Worm (Caenorhabditis elegans): ENCODE results near the gene gnrr-6.

gnrr-6 gene

DNA sequence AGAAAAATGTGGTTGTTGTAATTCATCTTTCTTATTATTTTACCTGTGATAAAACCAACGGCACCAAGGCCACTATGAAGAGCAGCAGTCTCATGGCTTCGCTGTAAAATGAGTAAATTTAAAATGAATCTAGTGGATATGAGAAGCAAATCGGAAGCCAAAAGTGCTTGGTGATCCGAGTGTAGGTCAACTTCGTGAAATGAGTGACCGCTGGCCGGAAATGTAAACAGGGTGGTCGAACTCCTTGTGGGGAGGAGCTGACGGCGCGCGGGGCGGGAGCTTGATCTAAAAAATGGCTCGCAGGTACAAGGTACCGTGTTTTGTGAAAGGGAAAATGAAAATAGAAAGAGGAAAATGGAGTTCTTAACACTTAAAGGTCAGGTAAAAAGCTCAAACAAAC lies 18.0 kb downstream of the gnrr-6 start, which contains the start of gene C34F6.1:
C34F6.1 (minus strand) TSS at position 101 of the 400 bp plus-strand sequence.
- TF ChIP-seq lin-39 (tag; optimal IDR thresholded peaks at IDR 0.05) (no peak), rnt-1 (tag; optimal IDR thresholded peaks at IDR 0.05) (no peak), blmp-1 (tag; optimal IDR thresholded peaks at IDR 0.05) (no peak), alr-1 (tag; optimal IDR thresholded peaks at IDR 0.05; ENCODE audit: borderline replicate concordance) (no peak), hpl-2 (GFP tag; optimal IDR thresholded peaks at IDR 0.05) (no peak), sup-37 (GFP tag; optimal IDR thresholded peaks at IDR 0.05) (no peak), nhr-84 (tag; optimal IDR thresholded peaks at IDR 0.05) (no peak), elt-2 (tag; optimal IDR thresholded peaks at IDR 0.05) (no peak), nhr-19 (GFP tag; conservative IDR thresholded peaks at IDR 0.05) (no peak), egl-27 (tag; optimal IDR thresholded peaks at IDR 0.05) (no peak), aha-1 (tag; optimal IDR thresholded peaks at IDR 0.05) (no peak), unc-98 (GFP tag; IDR thresholded peaks at IDR 0.05) (no peak), C34B4.2 (tag; optimal IDR thresholded peaks at IDR 0.05) (no peak)

DNA sequence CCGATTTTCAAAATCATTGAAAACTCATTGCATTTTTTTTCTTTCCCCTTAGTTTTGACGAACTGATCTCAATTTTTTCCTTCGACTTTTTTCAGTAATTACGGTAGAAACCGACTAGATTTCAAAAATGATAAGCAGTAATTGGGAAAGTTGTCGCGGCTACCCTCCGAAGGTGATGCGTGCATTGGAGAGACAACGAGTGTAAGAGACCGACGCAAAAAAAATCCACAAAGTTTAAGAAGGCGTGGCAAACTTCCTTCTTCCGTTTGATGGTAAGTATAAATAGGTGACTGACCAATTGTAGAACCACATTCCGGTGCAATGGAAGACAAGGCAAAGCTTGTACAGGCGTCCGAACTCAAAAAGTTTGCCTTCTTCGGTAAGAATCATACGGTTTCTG lies 20.5 kb downstream of the gnrr-6 start, which contains the start of gene col-178:
col-178 (plus strand) TSS at position 301 of the 400 bp plus-strand sequence.
- no peak for TF ChIP-seq xbp-1 (tag; optimal IDR thresholded peaks at IDR 0.05)

DNA sequence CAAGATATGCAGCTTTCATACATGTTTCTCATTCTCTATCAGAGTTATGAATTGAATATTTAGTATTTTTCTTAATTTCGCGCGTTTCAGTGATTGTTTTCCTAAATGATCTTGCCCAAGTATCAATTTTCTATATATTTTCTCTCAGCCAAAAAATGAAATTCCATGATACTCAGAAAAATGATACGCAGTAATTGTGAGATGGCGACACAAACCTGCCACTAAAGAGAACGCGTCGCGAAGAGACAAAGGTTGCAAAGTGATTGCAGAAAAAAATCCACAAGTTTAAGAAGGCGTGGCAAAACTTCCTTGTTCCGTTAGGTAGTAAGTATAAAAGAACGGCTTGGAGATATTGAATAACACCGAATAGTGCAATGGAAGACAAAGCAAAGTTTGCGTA lies 22.5 kb downstream of the gnrr-6 start, which contains the start of gene col-179:
col-179 (plus strand) TSS at position 301 of the 400 bp plus-strand sequence.
- TF ChIP-seq zag-1 (tag; optimal IDR thresholded peaks at IDR 0.05) (no peak), tlp-1 (tag; optimal IDR thresholded peaks at IDR 0.05) (no peak), snpc-4 (tag; optimal IDR thresholded peaks at IDR 0.05) (no peak), C34B4.2 (tag; optimal IDR thresholded peaks at IDR 0.05) (no peak), irx-1 (tag; optimal IDR thresholded peaks at IDR 0.05) (no peak), hpl-2 (GFP tag; optimal IDR thresholded peaks at IDR 0.05) (no peak), skn-1 (tag; optimal IDR thresholded peaks at IDR 0.05) (no peak), unc-30 (tag; optimal IDR thresholded peaks at IDR 0.05) (no peak), mep-1 (tag; optimal IDR thresholded peaks at IDR 0.05) (no peak)

DNA sequence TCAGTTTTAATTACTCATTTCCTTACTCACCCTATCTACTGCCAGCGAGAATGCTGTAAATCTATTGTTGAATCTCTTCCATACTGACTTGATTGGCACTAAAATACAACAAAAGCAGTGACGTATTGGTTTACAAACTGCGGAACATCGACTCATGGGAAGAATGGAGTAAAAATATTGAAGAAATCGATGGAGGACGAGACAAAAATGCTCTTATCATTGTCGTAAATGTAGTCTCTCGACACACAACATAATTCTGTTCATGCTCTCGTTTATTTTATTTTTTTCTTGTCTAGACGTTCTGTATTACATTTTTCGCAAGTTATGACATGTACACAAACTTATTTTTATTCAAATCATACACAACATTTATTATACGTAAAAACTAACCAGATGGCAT lies 25.1 kb downstream of the gnrr-6 start, which contains the start of gene C34F6.11:
C34F6.11 (minus strand) TSS at position 160 of the 400 bp plus-strand sequence.
- no peak for TF ChIP-seq efl-1 (optimal IDR thresholded peaks at IDR 0.05)
- TF ChIP-seq efl-1 (GFP tag; optimal IDR thresholded peaks at IDR 0.05 in 1 of 2): peak in 1 of 2 experiments; percentile 82
- TF ChIP-seq lsy-2 (tag; optimal IDR thresholded peaks at IDR 0.05): no peak

DNA sequence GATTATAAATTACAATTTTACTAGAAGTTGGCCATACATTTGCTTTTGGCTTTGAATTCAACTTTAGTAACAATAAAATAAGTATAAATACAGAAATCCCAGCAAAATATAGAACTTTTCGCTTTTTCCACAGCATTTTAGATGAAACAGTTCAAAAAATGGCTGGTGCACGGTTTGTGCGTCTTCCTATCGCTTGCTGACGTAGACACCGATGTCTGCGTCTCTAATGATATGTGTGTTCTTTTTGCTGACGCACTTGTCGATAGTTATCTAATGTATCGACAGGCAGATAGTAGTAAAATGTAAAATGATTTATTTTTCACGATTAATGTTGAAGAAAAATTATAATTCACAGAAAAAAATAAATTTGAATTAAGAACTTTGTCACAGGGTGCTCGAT lies 28.3 kb downstream of the gnrr-6 start, which contains the start of gene hst-2:
hst-2 (minus strand) TSS at position 203 of the 400 bp plus-strand sequence.
- TF ChIP-seq nhr-237 (tag; optimal IDR thresholded peaks at IDR 0.05) (peak; percentile 24), C04F5.9 (tag; optimal IDR thresholded peaks at IDR 0.05) (peak; percentile 68), nhr-12 (tag; optimal IDR thresholded peaks at IDR 0.05) (no peak), ces-1 (GFP tag; optimal IDR thresholded peaks at IDR 0.05) (no peak), egl-27 (tag; optimal IDR thresholded peaks at IDR 0.05) (no peak), fkh-8 (tag; optimal IDR thresholded peaks at IDR 0.05) (peak; percentile 76), mab-9 (GFP tag; IDR thresholded peaks at IDR 0.05) (peak; percentile 88), hlh-17 (GFP tag; optimal IDR thresholded peaks at IDR 0.05; ENCODE audit: borderline replicate concordance) (no peak), irx-1 (tag; optimal IDR thresholded peaks at IDR 0.05) (peak; percentile 97), aly-2 (tag; optimal IDR thresholded peaks at IDR 0.05) (peak; percentile 76), nhr-76 (tag; optimal IDR thresholded peaks at IDR 0.05) (no peak), nhr-77 (tag; optimal IDR thresholded peaks at IDR 0.05) (peak; percentile 88), sptf-1 (tag; optimal IDR thresholded peaks at IDR 0.05) (no peak), mdl-1 (tag; optimal IDR thresholded peaks at IDR 0.05) (peak in 1 of 2 experiments; percentile 85), ceh-63 (GFP tag; optimal IDR thresholded peaks at IDR 0.05) (no peak), lin-13 (GFP tag; optimal IDR thresholded peaks at IDR 0.05) (peak; percentile 81), nhr-19 (GFP tag; conservative IDR thresholded peaks at IDR 0.05) (peak; percentile 94), nhr-71 (tag; optimal IDR thresholded peaks at IDR 0.05) (peak; percentile 97), elt-2 (tag; optimal IDR thresholded peaks at IDR 0.05) (peak; percentile 90), C16A3.4 (tag; optimal IDR thresholded peaks at IDR 0.05) (peak; percentile 90), aha-1 (tag; optimal IDR thresholded peaks at IDR 0.05) (peak; percentile 86), zag-1 (tag; optimal IDR thresholded peaks at IDR 0.05) (no peak), hlh-4 (tag; optimal IDR thresholded peaks at IDR 0.05) (no peak), grh-1 (GFP tag; IDR thresholded peaks at IDR 0.05) (peak; percentile 94), snpc-4 (tag; optimal IDR thresholded peaks at IDR 0.05) (peak; percentile 71), isw-1 (GFP tag; IDR thresholded peaks at IDR 0.05) (peak; percentile 81), pqm-1 (tag; optimal IDR thresholded peaks at IDR 0.05) (no peak), nhr-84 (tag; optimal IDR thresholded peaks at IDR 0.05) (no peak), sox-4 (tag; optimal IDR thresholded peaks at IDR 0.05) (peak; percentile 83), unc-86 (tag; optimal IDR thresholded peaks at IDR 0.05) (peak; percentile 90)

All from whole organism, L1 larva.